Fruit fly (Drosophila melanogaster): Measurements from ENCODE around the gene CG6324.

- TF ChIP-seq EcR (GFP tag; optimal IDR thresholded peaks at IDR 0.05) (no peak), CG12605 (GFP tag; IDR thresholded peaks at IDR 0.05) (no peak), Snoo (tag; optimal IDR thresholded peaks at IDR 0.05) (no peak), CG8301 (tag; optimal IDR thresholded peaks at IDR 0.05) (no peak), Ets98B (GFP tag; IDR thresholded peaks at IDR 0.05) (no peak), CG13204 (GFP tag; optimal IDR thresholded peaks at IDR 0.05) (peak; percentile 16), CG10348 (GFP tag; IDR thresholded peaks at IDR 0.05) (no peak), Pif1A (GFP tag; optimal IDR thresholded peaks at IDR 0.05) (no peak), CG34367 (tag; optimal IDR thresholded peaks at IDR 0.05) (no peak)
Observed at dm6 chrX:15483010-15483802, 7.3 kb downstream of the CG6324 start.

All from whole organism, pupa.